Fruit fly (Drosophila melanogaster) whole organism, embryonic: ENCODE data around the gene SamDC.
A peak's percentile ranks its signal among the peaks of the same experiment; 100 is the strongest.

Experiments
- Ada2b ChIP-seq: fragments of 200-800 bp; sonication (Bioruptor generic); IDR thresholded peaks from 2 replicates; pipeline ENCODE4 v1.3.6; 2022; ENCODE audit warnings: missing biosample characterization, missing genetic modification characterization
- Aef1 ChIP-seq: fragments of 200-800 bp; sonication (Bioruptor generic); IDR thresholded peaks from 3 replicates; pipeline ENCODE4 v1.3.6; 2022; ENCODE audit warnings: missing biosample characterization, missing genetic modification characterization
- Atf-2 ChIP-seq: fragments of 200-800 bp; sonication (Bioruptor generic); optimal IDR thresholded peaks from 2 replicates; lab custom pipeline; 2016; ENCODE audit warnings: missing biosample characterization, missing genetic modification characterization
- C15 ChIP-seq: fragments of 200-800 bp; sonication (Bioruptor generic); IDR thresholded peaks from 3 replicates; pipeline ENCODE4 v1.3.6; 2022; ENCODE audit warnings: missing biosample characterization, missing genetic modification characterization
- CG11504 ChIP-seq: fragments of 200-800 bp; sonication (Bioruptor generic); optimal IDR thresholded peaks from 3 replicates; lab custom pipeline; 2019; ENCODE audit warnings: missing biosample characterization, mild to moderate bottlenecking, missing genetic modification characterization, moderate library complexity
- CG11560 ChIP-seq: fragments of 200-800 bp; sonication (Bioruptor generic); IDR thresholded peaks from 3 replicates; pipeline ENCODE4 v1.3.6; 2022; ENCODE audit warnings: missing biosample characterization, missing genetic modification characterization
- CG11695 ChIP-seq: fragments of 200-800 bp; sonication (Bioruptor generic); IDR thresholded peaks from 3 replicates; pipeline ENCODE4 v1.3.6; 2022; ENCODE audit warnings: missing biosample characterization, missing genetic modification characterization
- CG12236 ChIP-seq: fragments of 200-800 bp; sonication (Bioruptor generic); optimal IDR thresholded peaks from 2 replicates; lab custom pipeline; 2016; ENCODE audit warnings: missing biosample characterization, missing genetic modification characterization
- CG12659 ChIP-seq: fragments of 200-800 bp; sonication (Bioruptor generic); optimal IDR thresholded peaks from 3 replicates; lab custom pipeline; 2017; ENCODE audit warnings: mild to moderate bottlenecking, missing biosample characterization, missing genetic modification reagents, missing genetic modification characterization
- CG14014 ChIP-seq: fragments of 200-800 bp; sonication (Bioruptor generic); IDR thresholded peaks from 2 replicates; pipeline ENCODE4 v1.3.6; 2022; ENCODE audit warnings: missing biosample characterization, missing genetic modification characterization
- CG14441 ChIP-seq: fragments of 200-800 bp; sonication (Bioruptor generic); IDR thresholded peaks from 2 replicates; pipeline ENCODE4 v1.3.6; 2022; ENCODE audit warnings: missing biosample characterization, missing genetic modification characterization
- CG14965 ChIP-seq: fragments of 200-800 bp; sonication (Bioruptor generic); optimal IDR thresholded peaks from 2 replicates; lab custom pipeline; 2016; ENCODE audit warnings: missing biosample characterization, missing genetic modification characterization, borderline replicate concordance
- CG15269 ChIP-seq: fragments of 200-800 bp; sonication (Bioruptor generic); optimal IDR thresholded peaks from 2 replicates; lab custom pipeline; 2018; ENCODE audit warnings: missing biosample characterization, mild to moderate bottlenecking, missing genetic modification characterization, moderate library complexity
- CG17612 ChIP-seq: fragments of 200-800 bp; sonication (Bioruptor generic); IDR thresholded peaks from 2 replicates; pipeline ENCODE4 v1.3.6; 2022; ENCODE audit warnings: missing biosample characterization, missing genetic modification characterization
- CG3281 ChIP-seq: fragments of 200-800 bp; sonication (Bioruptor generic); optimal IDR thresholded peaks from 3 replicates; lab custom pipeline; 2017; ENCODE audit warnings: missing biosample characterization, mild to moderate bottlenecking, missing genetic modification characterization
- CG4282 ChIP-seq: fragments of 200-800 bp; sonication (Bioruptor generic); optimal IDR thresholded peaks from 2 replicates; lab custom pipeline; 2016; ENCODE audit warnings: missing biosample characterization, missing genetic modification characterization
- CG4424 ChIP-seq: fragments of 200-800 bp; sonication (Bioruptor generic); optimal IDR thresholded peaks from 3 replicates; lab custom pipeline; 2016; ENCODE audit warnings: missing biosample characterization, missing genetic modification characterization
- CG8765 ChIP-seq: fragments of 200-800 bp; sonication (Bioruptor generic); IDR thresholded peaks from 2 replicates; pipeline ENCODE4 v1.3.6; 2022; ENCODE audit warnings: missing biosample characterization, missing genetic modification characterization
- CG9609 ChIP-seq: fragments of 200-800 bp; sonication (Bioruptor generic); optimal IDR thresholded peaks from 3 replicates; lab custom pipeline; 2016; ENCODE audit warnings: missing biosample characterization, missing genetic modification characterization
- D19B ChIP-seq: fragments of 200-800 bp; sonication (Bioruptor generic); optimal IDR thresholded peaks from 2 replicates; lab custom pipeline; 2017; ENCODE audit warnings: missing biosample characterization, mild to moderate bottlenecking, missing genetic modification characterization
- Dbx ChIP-seq: fragments of 200-800 bp; sonication (Bioruptor generic); IDR thresholded peaks from 3 replicates; pipeline ENCODE4 v1.3.6; 2022; ENCODE audit warnings: missing biosample characterization, missing genetic modification characterization
- Ets65A ChIP-seq: fragments of 200-800 bp; sonication (Bioruptor generic); peaks from one replicate; lab custom pipeline; 2016; ENCODE audit warnings: missing biosample characterization, missing genetic modification characterization
- HmgD ChIP-seq: fragments of 200-800 bp; sonication (Bioruptor generic); optimal IDR thresholded peaks from 3 replicates; lab custom pipeline; 2016; ENCODE audit warnings: missing biosample characterization, missing genetic modification characterization
- Jarid2 ChIP-seq: fragments of 200-800 bp; sonication (Bioruptor generic); optimal IDR thresholded peaks from 3 replicates; lab custom pipeline; 2017; ENCODE audit warnings: mild to moderate bottlenecking, missing biosample characterization, missing genetic modification reagents, missing genetic modification characterization
- NC2α ChIP-seq: fragments of 200-800 bp; sonication (Bioruptor generic); optimal IDR thresholded peaks from 2 replicates; lab custom pipeline; 2016; ENCODE audit warnings: missing biosample characterization, missing genetic modification characterization
- Nf-YB ChIP-seq: fragments of 200-800 bp; sonication (Bioruptor generic); optimal IDR thresholded peaks from 3 replicates; lab custom pipeline; 2019; ENCODE audit warnings: missing biosample characterization, mild to moderate bottlenecking, missing genetic modification characterization, moderate library complexity
- NfI ChIP-seq: fragments of 200-800 bp; sonication (Bioruptor generic); optimal IDR thresholded peaks from 3 replicates; lab custom pipeline; 2018; ENCODE audit warnings: missing biosample characterization, mild to moderate bottlenecking, missing genetic modification characterization, moderate library complexity
- Ssrp ChIP-seq: fragments of 200-800 bp; sonication (Bioruptor generic); optimal IDR thresholded peaks from 2 replicates; lab custom pipeline; 2018; ENCODE audit warnings: missing biosample characterization, mild to moderate bottlenecking, missing genetic modification characterization, moderate library complexity
- amos ChIP-seq: fragments of 200-800 bp; sonication (Bioruptor generic); IDR thresholded peaks from 2 replicates; pipeline ENCODE4 v1.3.6; 2022; ENCODE audit warnings: missing biosample characterization, missing genetic modification characterization; ENCODE audit not compliant: partially characterized antibody
- bab2 ChIP-seq: fragments of 200-800 bp; sonication (Bioruptor generic); optimal IDR thresholded peaks from 2 replicates; lab custom pipeline; 2016; ENCODE audit warnings: missing biosample characterization, missing genetic modification characterization
- danr ChIP-seq: fragments of 200-800 bp; sonication (Bioruptor generic); IDR thresholded peaks from 2 replicates; pipeline ENCODE4 v1.3.6; 2022; ENCODE audit warnings: missing biosample characterization, missing genetic modification characterization
- disco-r ChIP-seq: fragments of 200-800 bp; sonication (Bioruptor generic); optimal IDR thresholded peaks from 2 replicates; lab custom pipeline; 2016; ENCODE audit warnings: missing biosample characterization, missing genetic modification characterization
- ems ChIP-seq: fragments of 200-800 bp; sonication (Bioruptor generic); optimal IDR thresholded peaks from 3 replicates; lab custom pipeline; 2016; ENCODE audit warnings: missing biosample characterization, missing genetic modification characterization
- fd96Cb ChIP-seq: fragments of 200-800 bp; sonication (Bioruptor generic); optimal IDR thresholded peaks from 2 replicates; lab custom pipeline; 2018; ENCODE audit warnings: missing biosample characterization, mild to moderate bottlenecking, missing genetic modification characterization, moderate library complexity
- fru ChIP-seq: fragments of >200 bp; optimal IDR thresholded peaks from 2 replicates; lab custom pipeline; 2017
- gem ChIP-seq: fragments of 200-800 bp; sonication (Bioruptor generic); optimal IDR thresholded peaks from 2 replicates; lab custom pipeline; 2019; ENCODE audit warnings: missing biosample characterization, mild to moderate bottlenecking, missing genetic modification characterization, moderate library complexity
- gfzf ChIP-seq: fragments of 200-800 bp; sonication (Bioruptor generic); optimal IDR thresholded peaks from 2 replicates; lab custom pipeline; 2016; ENCODE audit warnings: missing biosample characterization, mild to moderate bottlenecking, missing genetic modification characterization, moderate library complexity
- her ChIP-seq: fragments of 200-800 bp; sonication (Bioruptor generic); optimal IDR thresholded peaks from 2 replicates; lab custom pipeline; 2016; ENCODE audit warnings: missing biosample characterization, missing genetic modification characterization
- inv ChIP-seq: fragments of 200-800 bp; sonication (Bioruptor generic); IDR thresholded peaks from 2 replicates; pipeline ENCODE4 v1.3.6; 2022; ENCODE audit warnings: missing biosample characterization, missing genetic modification characterization; ENCODE audit not compliant: partially characterized antibody
- mirr ChIP-seq: fragments of 200-800 bp; sonication (Bioruptor generic); optimal IDR thresholded peaks from 3 replicates; lab custom pipeline; 2018; ENCODE audit warnings: missing biosample characterization, mild to moderate bottlenecking, missing genetic modification characterization
- mld ChIP-seq: fragments of 200-800 bp; sonication (Bioruptor generic); IDR thresholded peaks from 3 replicates; pipeline ENCODE4 v1.3.6; 2022; ENCODE audit warnings: missing biosample characterization, missing genetic modification characterization; ENCODE audit not compliant: partially characterized antibody
- nmo ChIP-seq: fragments of 200-800 bp; sonication (Bioruptor generic); optimal IDR thresholded peaks from 2 replicates; lab custom pipeline; 2018; ENCODE audit warnings: missing biosample characterization, mild to moderate bottlenecking, missing genetic modification characterization, moderate library complexity
- nom ChIP-seq: fragments of 200-800 bp; sonication (Bioruptor generic); optimal IDR thresholded peaks from 2 replicates; lab custom pipeline; 2017; ENCODE audit warnings: missing biosample characterization, missing genetic modification characterization, mild to moderate bottlenecking, moderate library complexity, missing genetic modification reagents
- peb ChIP-seq: fragments of 200-800 bp; sonication (Bioruptor generic); IDR thresholded peaks from 2 replicates; pipeline ENCODE4 v1.3.6; 2022; ENCODE audit warnings: missing biosample characterization, missing genetic modification characterization
- rib ChIP-seq: fragments of 200-800 bp; sonication (Bioruptor generic); IDR thresholded peaks from 2 replicates; pipeline ENCODE4 v1.3.6; 2022; ENCODE audit warnings: missing biosample characterization, missing genetic modification characterization
- so ChIP-seq: fragments of 200-800 bp; sonication (Bioruptor generic); IDR thresholded peaks from 3 replicates; pipeline ENCODE4 v1.3.6; 2022; ENCODE audit warnings: missing biosample characterization, missing genetic modification characterization
- tio ChIP-seq: fragments of 200-800 bp; sonication (Bioruptor generic); optimal IDR thresholded peaks from 2 replicates; lab custom pipeline; 2017; ENCODE audit warnings: missing biosample characterization, missing genetic modification characterization, inconsistent platforms
- tx ChIP-seq: fragments of 200-800 bp; sonication (Bioruptor generic); optimal IDR thresholded peaks from 2 replicates; lab custom pipeline; 2016; ENCODE audit warnings: missing biosample characterization, missing genetic modification characterization
- unc-4 ChIP-seq: fragments of 200-800 bp; sonication (Bioruptor generic); IDR thresholded peaks from 2 replicates; pipeline ENCODE4 v1.3.6; 2022; ENCODE audit warnings: missing biosample characterization, missing genetic modification characterization; ENCODE audit not compliant: partially characterized antibody
- wor ChIP-seq: fragments of 200-800 bp; sonication (Bioruptor generic); IDR thresholded peaks from 2 replicates; pipeline ENCODE4 v1.3.6; 2022; ENCODE audit warnings: missing biosample characterization, missing genetic modification characterization
- zfh2 ChIP-seq: fragments of 200-800 bp; sonication (Bioruptor generic); optimal IDR thresholded peaks from 2 replicates; lab custom pipeline; 2016; ENCODE audit warnings: missing biosample characterization, missing genetic modification characterization

SamDC gene

DNA sequence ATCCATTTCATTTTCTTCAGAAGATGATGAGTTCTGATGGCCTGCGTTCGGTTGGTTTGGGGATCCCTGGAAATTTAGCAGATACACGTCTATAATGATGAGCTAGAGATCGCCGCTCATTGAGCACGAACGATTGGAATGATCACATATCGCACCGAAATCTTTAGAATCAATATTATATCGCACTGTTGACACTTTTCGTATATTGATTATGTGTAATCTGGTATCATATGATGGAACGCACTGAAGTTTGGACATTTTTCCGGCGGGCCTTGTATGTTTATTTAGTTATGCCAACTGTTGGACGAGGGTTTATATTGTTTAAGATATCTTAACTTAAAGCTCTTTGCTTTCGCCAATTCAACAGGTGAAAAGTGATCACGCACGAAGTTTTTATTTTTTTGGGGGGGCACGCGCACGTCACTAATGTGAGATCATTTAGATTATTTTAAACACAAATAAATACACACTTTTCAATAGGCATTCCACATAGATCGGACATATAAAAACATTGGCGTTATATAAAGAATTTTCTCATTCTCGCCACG, 18.1 kb upstream of the SamDC start (continued):
- TF ChIP-seq CG12659 = peak; percentile 26
- TF ChIP-seq CG14441 (GFP tag; lab: Robert Waterston, UW) = no peak
- no peak for TF ChIP-seq her (GFP tag; lab: Kevin White, UChicago)
- no peak for TF ChIP-seq rib
- TF ChIP-seq CG8765 = no peak
- peak; percentile 86 for TF ChIP-seq inv (GFP tag; lab: Robert Waterston, UW)
- TF ChIP-seq tio (GFP tag; lab: Kevin White, UChicago) = no peak
- peak; percentile 22 for TF ChIP-seq nmo (GFP tag; lab: Kevin White, UChicago)
- no peak for TF ChIP-seq bab2 (GFP tag; lab: Kevin White, UChicago)
- TF ChIP-seq CG12236 (GFP tag; lab: Kevin White, UChicago) = no peak
- TF ChIP-seq tx (GFP tag; lab: Kevin White, UChicago) = no peak
- TF ChIP-seq Aef1 (GFP tag; lab: Robert Waterston, UW) = no peak
- TF ChIP-seq unc-4 = peak; percentile 76
- TF ChIP-seq CG4282 (GFP tag; lab: Kevin White, UChicago) = no peak
- no peak for TF ChIP-seq HmgD (GFP tag; lab: Kevin White, UChicago)
- no peak for TF ChIP-seq Nf-YB (GFP tag; lab: Kevin White, UChicago)
- 0 out of 3 replicates have a peak, but pooled peaks have one; percentile 15 for TF ChIP-seq CG11695 (GFP tag; lab: Robert Waterston, UW)
- no peak for TF ChIP-seq gem (tag; lab: Kevin White, UChicago)
- peak; percentile 60; the same call in 1 of the 2 replicates for TF ChIP-seq amos (GFP tag; lab: Robert Waterston, UW)
- TF ChIP-seq disco-r (GFP tag; lab: Kevin White, UChicago) = peak; percentile 31
- TF ChIP-seq CG14014 (GFP tag; lab: Robert Waterston, UW) = 0 out of 2 replicates have a peak, but pooled peaks have one; percentile 34
- TF ChIP-seq nom (GFP tag; lab: Kevin White, UChicago) = no peak
- TF ChIP-seq mirr (GFP tag; lab: Kevin White, UChicago) = no peak
- peak; percentile 35 for TF ChIP-seq zfh2 (GFP tag; lab: Kevin White, UChicago)
- peak; percentile 36 for TF ChIP-seq CG4424 (GFP tag; lab: Kevin White, UChicago)
- TF ChIP-seq wor = no peak
- no peak for TF ChIP-seq CG17612
- no peak for TF ChIP-seq C15 (GFP tag; lab: Robert Waterston, UW)
- TF ChIP-seq CG9609 = no peak
- TF ChIP-seq fd96Cb (tag; lab: Kevin White, UChicago) = no peak
- TF ChIP-seq CG11504 (tag; lab: Kevin White, UChicago) = no peak
- no peak for TF ChIP-seq CG11560 (tag; lab: Robert Waterston, UW)
- TF ChIP-seq danr (GFP tag; lab: Robert Waterston, UW) = no peak
- TF ChIP-seq Ets65A (GFP tag; lab: Kevin White, UChicago) = peak; percentile 85
- TF ChIP-seq NC2α = no peak
- TF ChIP-seq Ssrp (tag; lab: Kevin White, UChicago) = no peak
- no peak for TF ChIP-seq CG15269
- no peak for TF ChIP-seq ems (GFP tag; lab: Kevin White, UChicago)
- TF ChIP-seq CG14965 = no peak
- TF ChIP-seq fru = no peak
- TF ChIP-seq NfI (GFP tag; lab: Kevin White, UChicago) = peak; percentile 16
- peak; percentile 49 for TF ChIP-seq CG3281 (GFP tag; lab: Kevin White, UChicago)
- TF ChIP-seq D19B (GFP tag; lab: Kevin White, UChicago) = peak; percentile 12
- no peak for TF ChIP-seq Jarid2
- TF ChIP-seq gfzf = peak; percentile 5
- TF ChIP-seq mld (GFP tag; lab: Robert Waterston, UW) = 0 out of 3 replicates have a peak, but pooled peaks have one; percentile 51
- no peak for TF ChIP-seq Atf-2 (GFP tag; lab: Kevin White, UChicago)
- TF ChIP-seq peb (GFP tag; lab: Robert Waterston, UW) = no peak
- peak; percentile 43; the same call in 1 of the 3 replicates for TF ChIP-seq Dbx (GFP tag; lab: Robert Waterston, UW)
- TF ChIP-seq Ada2b (GFP tag; lab: Robert Waterston, UW) = no peak
- no peak for TF ChIP-seq so (GFP tag; lab: Robert Waterston, UW)
